Fruit fly (Drosophila melanogaster): ENCODE measurements around the gene ACXE.
A peak's percentile ranks its signal among the peaks of the same experiment; 100 is the strongest.

- TF ChIP-seq EcR (GFP tag; optimal IDR thresholded peaks at IDR 0.05) (no peak), D1 (tag; optimal IDR thresholded peaks at IDR 0.05) (peak; percentile 55)
Observed at dm6 chr2L:12974045-12974539, 48.7 kb downstream of the ACXE start, which contains the start of gene Vha68-2.

All from whole organism, pupa.